Fruit fly (Drosophila melanogaster): ENCODE measurements around the gene CG4911.

The CG4911 gene

DNA sequence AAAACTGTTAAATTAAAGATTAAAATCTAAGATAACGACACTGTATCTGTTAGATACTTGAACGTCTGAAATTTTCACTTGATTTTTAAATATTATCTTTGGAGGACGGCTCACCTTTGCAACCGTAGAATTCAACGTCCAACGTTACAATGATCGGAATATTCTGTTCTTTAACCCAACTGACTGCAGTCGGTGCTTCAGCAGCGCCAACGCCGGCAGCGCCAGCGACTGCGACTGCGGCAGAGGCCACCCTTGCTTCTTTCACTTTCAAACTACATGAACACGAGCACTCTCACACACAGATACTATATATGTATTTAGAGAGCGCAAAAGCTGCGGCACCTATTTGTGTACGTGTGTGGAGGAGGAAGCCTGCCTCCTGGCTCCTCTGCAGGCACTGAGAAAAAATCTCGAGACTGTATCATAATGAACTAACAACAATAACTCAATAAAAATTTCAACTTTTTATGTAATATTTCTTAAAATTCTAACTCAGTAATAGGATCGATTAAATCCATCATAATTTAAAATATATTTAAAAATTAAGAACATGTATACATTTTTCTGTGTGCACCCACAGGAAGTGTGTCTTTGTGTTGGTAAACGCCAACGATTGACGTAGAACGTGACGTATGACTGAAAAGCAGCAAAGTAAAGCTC lies 15.0 kb downstream of the CG4911 start (continued):
- TF ChIP-seq bigmax (GFP tag; optimal IDR thresholded peaks at IDR 0.05) (no peak), cwo (GFP tag; optimal IDR thresholded peaks at IDR 0.05) (peak; percentile 90), Lhr (GFP tag; optimal IDR thresholded peaks at IDR 0.05) (peak; percentile 59), CG2202 (tag; optimal IDR thresholded peaks at IDR 0.05) (peak; percentile 76), Gsc (GFP tag; IDR thresholded peaks at IDR 0.05) (peak; percentile 73), wor (GFP tag; IDR thresholded peaks at IDR 0.05) (peak; percentile 93), CG14710 (tag; optimal IDR thresholded peaks at IDR 0.05) (peak; percentile 86), kah (GFP tag; optimal IDR thresholded peaks at IDR 0.05) (peak; percentile 69), crc (GFP tag; optimal IDR thresholded peaks at IDR 0.05) (no peak), Nf-YB (GFP tag; optimal IDR thresholded peaks at IDR 0.05) (peak; percentile 75), Camta (GFP tag; optimal IDR thresholded peaks at IDR 0.05) (peak; percentile 53), luna (GFP tag; optimal IDR thresholded peaks at IDR 0.05) (no peak), amos (GFP tag; IDR thresholded peaks at IDR 0.05; ENCODE audit: partially characterized antibody) (no peak), TFAM (GFP tag; optimal IDR thresholded peaks at IDR 0.05) (peak; percentile 16), Scr (GFP tag; IDR thresholded peaks at IDR 0.05; ENCODE audit: partially characterized antibody) (no peak), Poxn (GFP tag; IDR thresholded peaks at IDR 0.05) (peak; percentile 58; the same call in 1 of the 2 replicates), usp (GFP tag; optimal IDR thresholded peaks at IDR 0.05) (no peak), en (GFP tag; optimal IDR thresholded peaks at IDR 0.05) (no peak), nom (GFP tag; optimal IDR thresholded peaks at IDR 0.05) (peak; percentile 90), zfh1 (GFP tag; IDR thresholded peaks at IDR 0.05) (peak; percentile 86), CG17186 (GFP tag; optimal IDR thresholded peaks at IDR 0.05) (peak; percentile 36), CG17328 (GFP tag; IDR thresholded peaks at IDR 0.05) (peak; percentile 82), sima (GFP tag; optimal IDR thresholded peaks at IDR 0.05) (no peak), CG12659 (GFP tag; optimal IDR thresholded peaks at IDR 0.05) (peak; percentile 93), Rfx (GFP tag; IDR thresholded peaks at IDR 0.05) (peak; percentile 92), CG11093 (GFP tag; IDR thresholded peaks at IDR 0.05) (peak; percentile 80), B-H2 (GFP tag; optimal IDR thresholded peaks at IDR 0.05) (peak; percentile 97), CG4854 (GFP tag; optimal IDR thresholded peaks at IDR 0.05) (peak; percentile 80), CG11247 (GFP tag; IDR thresholded peaks at IDR 0.05) (peak; percentile 80), CG12236 (GFP tag; optimal IDR thresholded peaks at IDR 0.05) (no peak), Abd-B (GFP tag; optimal IDR thresholded peaks at IDR 0.05) (peak; percentile 85), CrebB (tag; optimal IDR thresholded peaks at IDR 0.05) (peak; percentile 88), CG16815 (GFP tag; optimal IDR thresholded peaks at IDR 0.05) (peak; percentile 82), CG10654 (GFP tag; optimal IDR thresholded peaks at IDR 0.05) (peak; percentile 88), CG17802 (tag; optimal IDR thresholded peaks at IDR 0.05) (peak; percentile 61), Dad (GFP tag; optimal IDR thresholded peaks at IDR 0.05) (peak; percentile 56), CG6813 (GFP tag; optimal IDR thresholded peaks at IDR 0.05) (peak; percentile 89), nerfin-2 (GFP tag; IDR thresholded peaks at IDR 0.05; ENCODE audit: partially characterized antibody) (no peak), CG34376 (GFP tag; optimal IDR thresholded peaks at IDR 0.05) (peak; percentile 86), kay (GFP tag; optimal IDR thresholded peaks at IDR 0.05) (peak; percentile 77), CG9797 (GFP tag; optimal IDR thresholded peaks at IDR 0.05) (no peak), pros (GFP tag; optimal IDR thresholded peaks at IDR 0.05) (peak; percentile 11), Atf3 (GFP tag; optimal IDR thresholded peaks at IDR 0.05) (no peak), CG2199 (GFP tag; IDR thresholded peaks at IDR 0.05) (no peak), PHDP (tag; optimal IDR thresholded peaks at IDR 0.05) (peak; percentile 94), NFAT (GFP tag; IDR thresholded peaks at IDR 0.05) (peak; percentile 77; the same call in 1 of the 2 replicates), CG42726 (GFP tag; IDR thresholded peaks at IDR 0.05; ENCODE audit: partially characterized antibody) (no peak), hbn (GFP tag; IDR thresholded peaks at IDR 0.05; ENCODE audit: partially characterized antibody) (no peak), Max (GFP tag; optimal IDR thresholded peaks at IDR 0.05) (peak; percentile 80)
